Worm (Caenorhabditis elegans): ENCODE measurements around the gene fbxb-52.
A peak's percentile ranks its signal among the peaks of the same experiment; 100 is the strongest.

fbxb-52 gene

ce11 chrII:1584140-1584539 is 33.7 kb upstream of the fbxb-52 start, which contains the start of gene clec-21:
clec-21 (minus strand) TSS chrII:1584240.
- TF ChIP-seq snpc-4 (tag; optimal IDR thresholded peaks at IDR 0.05): no peak
- TF ChIP-seq pqm-1 (tag; optimal IDR thresholded peaks at IDR 0.05): no peak

ce11 chrII:1579886-1580285 is 29.5 kb upstream of the fbxb-52 start, which contains the start of gene math-38:
math-38 (minus strand) TSS chrII:1579986.
- no peak for TF ChIP-seq ztf-11 (tag; optimal IDR thresholded peaks at IDR 0.05)
- peak; percentile 56 for TF ChIP-seq elt-2 (tag; optimal IDR thresholded peaks at IDR 0.05)
- no peak for TF ChIP-seq nhr-67 (tag; optimal IDR thresholded peaks at IDR 0.05)

DNA sequence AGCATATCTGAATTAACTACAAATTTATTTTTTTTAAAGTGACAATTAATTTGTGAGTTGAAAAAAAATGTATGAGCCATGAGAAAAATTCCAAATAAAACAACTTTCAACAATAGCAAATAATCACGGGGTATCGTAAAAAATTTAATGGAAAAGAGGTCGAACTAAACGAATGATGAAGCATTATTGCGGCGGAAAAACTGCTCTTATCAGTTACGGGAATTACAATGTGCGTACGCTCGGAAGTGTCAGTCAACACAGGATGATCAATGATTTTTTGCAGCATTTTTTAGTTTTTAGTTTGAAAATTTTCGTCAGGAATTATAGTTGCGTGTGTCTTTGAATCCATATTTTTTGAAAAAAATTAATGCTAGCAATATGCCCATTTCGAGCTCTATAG is 26.4 kb upstream of the fbxb-52 start:
- peak; percentile 82 for TF ChIP-seq elt-2 (tag; optimal IDR thresholded peaks at IDR 0.05)
- TF ChIP-seq jun-1 (tag; optimal IDR thresholded peaks at IDR 0.05): peak; percentile 21
- TF ChIP-seq pqm-1 (tag; optimal IDR thresholded peaks at IDR 0.05): peak; percentile 68
- TF ChIP-seq nhr-23 (tag; optimal IDR thresholded peaks at IDR 0.05): no peak
- no peak for TF ChIP-seq nhr-67 (tag; optimal IDR thresholded peaks at IDR 0.05)
- no peak for TF ChIP-seq egl-27 (tag; optimal IDR thresholded peaks at IDR 0.05)
- TF ChIP-seq mdl-1 (tag; optimal IDR thresholded peaks at IDR 0.05): no peak
- TF ChIP-seq nhr-28 (tag; optimal IDR thresholded peaks at IDR 0.05): no peak
- TF ChIP-seq ceh-16 (tag; optimal IDR thresholded peaks at IDR 0.05): no peak
- no peak for TF ChIP-seq nhr-43 (tag; optimal IDR thresholded peaks at IDR 0.05; ENCODE audit: poor library complexity, severe bottlenecking)
- TF ChIP-seq ceh-28 (tag; optimal IDR thresholded peaks at IDR 0.05): no peak
- TF ChIP-seq ZK546.5 (tag; optimal IDR thresholded peaks at IDR 0.05): no peak
- TF ChIP-seq lin-39 (tag; optimal IDR thresholded peaks at IDR 0.05): no peak
- no peak for TF ChIP-seq fos-1 (tag; optimal IDR thresholded peaks at IDR 0.05)

DNA sequence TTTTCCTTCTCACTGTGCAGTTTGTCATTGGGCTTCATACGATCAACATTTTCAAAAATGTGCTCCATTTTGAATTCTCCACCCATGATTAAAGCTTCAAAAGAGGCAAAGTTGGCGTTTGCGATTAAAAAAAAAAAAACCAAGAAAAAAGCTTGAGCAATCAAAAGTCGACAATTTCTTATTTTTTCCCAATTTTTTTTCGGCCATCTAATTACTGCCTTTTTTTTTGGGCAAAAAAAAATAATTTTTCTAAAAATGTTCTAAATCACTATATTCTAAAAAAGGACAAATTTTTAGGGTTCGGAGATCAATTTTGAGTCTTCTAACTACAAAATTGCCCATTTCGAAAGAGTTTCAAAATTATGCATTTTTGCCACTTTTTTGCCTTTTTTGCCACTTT is 25.6 kb upstream of the fbxb-52 start, which contains the start of gene K05F6.10:
Gene K05F6.10 (minus strand): TSS at position 101 of the 400 bp plus-strand sequence.
- TF ChIP-seq R02D3.7 (tag; optimal IDR thresholded peaks at IDR 0.05) (no peak), egl-27 (tag; optimal IDR thresholded peaks at IDR 0.05) (no peak), fkh-2 (tag; optimal IDR thresholded peaks at IDR 0.05) (no peak), fkh-10 (GFP tag; optimal IDR thresholded peaks at IDR 0.05) (no peak), zag-1 (tag; optimal IDR thresholded peaks at IDR 0.05) (no peak), mdl-1 (tag; optimal IDR thresholded peaks at IDR 0.05) (no peak), ztf-11 (tag; optimal IDR thresholded peaks at IDR 0.05) (no peak), nhr-67 (tag; optimal IDR thresholded peaks at IDR 0.05) (no peak), aly-2 (tag; optimal IDR thresholded peaks at IDR 0.05) (no peak), ceh-9 (tag; optimal IDR thresholded peaks at IDR 0.05) (no peak), elt-3 (tag; optimal IDR thresholded peaks at IDR 0.05) (no peak), ceh-82 (tag; optimal IDR thresholded peaks at IDR 0.05) (no peak), nfya-1 (tag; optimal IDR thresholded peaks at IDR 0.05; ENCODE audit: insufficient read depth) (no peak), fos-1 (tag; optimal IDR thresholded peaks at IDR 0.05) (no peak), unc-39 (tag; optimal IDR thresholded peaks at IDR 0.05) (no peak), skn-1 (tag; optimal IDR thresholded peaks at IDR 0.05) (no peak), nhr-77 (tag; optimal IDR thresholded peaks at IDR 0.05) (no peak), pha-4 (tag; optimal IDR thresholded peaks at IDR 0.05) (no peak)

DNA sequence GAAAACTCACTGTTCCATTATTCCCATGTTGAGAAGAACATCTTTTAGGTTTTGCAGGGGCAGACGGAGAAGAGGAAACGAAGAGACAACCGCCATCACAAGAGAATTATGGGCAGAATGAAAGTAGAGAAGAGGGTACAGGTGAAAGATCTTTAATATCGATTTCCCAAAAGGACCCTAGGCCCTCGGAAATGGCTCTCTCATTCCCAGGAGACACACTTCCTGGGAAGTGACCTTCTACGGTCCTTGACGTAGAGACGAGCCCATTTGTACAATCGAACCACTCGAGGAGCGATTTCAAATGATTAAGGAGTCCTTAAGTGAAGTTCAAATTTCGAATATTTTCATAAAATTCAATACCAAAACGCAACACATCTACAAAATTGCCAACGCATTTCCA is 20.6 kb upstream of the fbxb-52 start, which contains the start of gene fbxb-46:
Gene fbxb-46 (minus strand): TSS at position 101 of the 400 bp plus-strand sequence.
- TF ChIP-seq egl-27 (tag; optimal IDR thresholded peaks at IDR 0.05) (no peak), mml-1 (tag; optimal IDR thresholded peaks at IDR 0.05) (no peak), nhr-11 (tag; optimal IDR thresholded peaks at IDR 0.05) (no peak)

ce11 chrII:1568214-1568613 is 17.8 kb upstream of the fbxb-52 start, which contains the start of gene fbxb-49:
fbxb-49 (plus strand) TSS chrII:1568514.
- no peak for TF ChIP-seq eor-1 (tag; optimal IDR thresholded peaks at IDR 0.05)
- TF ChIP-seq fkh-2 (tag; optimal IDR thresholded peaks at IDR 0.05): no peak
- no peak for TF ChIP-seq nhr-11 (tag; optimal IDR thresholded peaks at IDR 0.05)
- TF ChIP-seq mdl-1 (tag; optimal IDR thresholded peaks at IDR 0.05): no peak
- no peak for TF ChIP-seq egl-27 (tag; optimal IDR thresholded peaks at IDR 0.05)
- TF ChIP-seq tbx-2 (tag; optimal IDR thresholded peaks at IDR 0.05): no peak
- TF ChIP-seq nhr-237 (tag; optimal IDR thresholded peaks at IDR 0.05): no peak
- no peak for TF ChIP-seq hmg-11 (tag; optimal IDR thresholded peaks at IDR 0.05)
- no peak for TF ChIP-seq mml-1 (tag; optimal IDR thresholded peaks at IDR 0.05)
- no peak for TF ChIP-seq ztf-11 (tag; optimal IDR thresholded peaks at IDR 0.05)
- no peak for TF ChIP-seq pqm-1 (tag; optimal IDR thresholded peaks at IDR 0.05)
- TF ChIP-seq zag-1 (tag; optimal IDR thresholded peaks at IDR 0.05): no peak
- no peak for TF ChIP-seq nhr-25 (tag; optimal IDR thresholded peaks at IDR 0.05)
- no peak for TF ChIP-seq daf-12 (tag; optimal IDR thresholded peaks at IDR 0.05)
- no peak for TF ChIP-seq R02D3.7 (tag; optimal IDR thresholded peaks at IDR 0.05)
- no peak for TF ChIP-seq sea-2 (GFP tag; optimal IDR thresholded peaks at IDR 0.05)
- no peak for TF ChIP-seq ceh-16 (tag; optimal IDR thresholded peaks at IDR 0.05)
- no peak for TF ChIP-seq ama-1 (optimal IDR thresholded peaks at IDR 0.05)
- no peak for TF ChIP-seq ceh-9 (tag; optimal IDR thresholded peaks at IDR 0.05)
- no peak for TF ChIP-seq pha-4 (tag; optimal IDR thresholded peaks at IDR 0.05)
